Worm (Caenorhabditis elegans) whole organism, dauer: ENCODE results near the gene F46F2.3.

Experiments
- unc-62 ChIP-seq: sonication (generic microtip); optimal IDR thresholded peaks from 2 replicates; lab custom pipeline; 2017; ENCODE audit warnings: missing biosample characterization, missing genetic modification reagents, missing genetic modification characterization

Gene F46F2.3

DNA sequence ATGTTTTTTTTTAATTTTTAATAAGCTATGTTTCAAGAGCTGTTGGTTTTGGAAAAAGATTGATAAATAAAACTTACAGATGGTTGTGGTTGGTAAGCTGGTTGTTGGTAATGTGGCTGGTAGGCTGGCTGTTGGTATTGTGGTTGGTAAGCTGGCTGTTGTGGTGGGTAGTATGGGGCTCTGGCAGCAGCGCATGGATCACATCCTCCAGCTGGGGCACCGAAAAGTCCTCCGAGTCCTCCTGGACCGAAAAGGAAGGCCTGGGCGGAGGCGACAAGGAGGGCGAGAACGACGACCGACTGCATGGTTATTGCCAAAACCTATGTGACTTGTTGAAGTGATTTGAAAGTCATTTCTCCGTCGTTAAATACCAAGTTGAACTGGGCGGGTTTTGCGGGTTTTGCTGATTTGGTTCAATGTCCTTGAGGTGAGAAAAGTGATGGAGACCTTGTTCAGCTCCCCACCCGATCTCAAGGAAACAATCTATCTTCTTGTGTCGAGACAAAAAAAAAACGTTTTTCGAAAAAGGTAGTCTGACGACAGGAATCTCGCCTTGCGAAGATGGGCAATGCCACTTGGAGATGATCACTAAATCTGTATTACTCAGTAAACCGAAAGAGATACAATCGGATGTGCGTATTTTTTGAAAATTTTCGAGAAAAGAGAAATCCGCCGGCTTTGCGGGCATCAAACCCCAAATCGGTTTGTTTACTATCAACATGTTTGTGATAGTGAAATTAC, at the start of gene F46F2.3:
Gene F46F2.3, minus strand, starts transcription at position 341 of the 741 bp plus-strand sequence.
- no peak for TF ChIP-seq unc-62 (GFP tag; lab: Kevin White, UChicago)

DNA sequence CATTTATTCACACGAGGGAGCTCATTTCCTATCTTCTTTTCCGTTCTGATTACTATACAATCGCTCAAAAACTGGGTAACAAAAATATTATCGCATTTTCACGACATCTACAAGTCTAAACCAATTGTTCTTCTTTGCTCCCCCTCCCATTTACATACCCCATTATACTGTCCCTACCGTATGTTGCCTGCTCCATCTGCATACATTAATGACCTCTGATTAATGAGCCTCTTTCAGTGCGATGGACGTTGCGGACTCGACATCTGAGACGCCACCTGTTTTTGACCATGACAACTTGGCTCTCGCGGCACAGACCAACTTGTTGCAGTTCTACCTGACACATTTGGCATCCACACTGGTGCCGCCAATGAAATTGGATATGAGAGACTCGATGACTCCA, 49.1 kb upstream of the F46F2.3 start, which contains the start of gene nhr-91:
Gene nhr-91, plus strand, starts transcription at position 232 of the 400 bp plus-strand sequence.
- TF ChIP-seq unc-62 (GFP tag; lab: Kevin White, UChicago) = no peak

DNA sequence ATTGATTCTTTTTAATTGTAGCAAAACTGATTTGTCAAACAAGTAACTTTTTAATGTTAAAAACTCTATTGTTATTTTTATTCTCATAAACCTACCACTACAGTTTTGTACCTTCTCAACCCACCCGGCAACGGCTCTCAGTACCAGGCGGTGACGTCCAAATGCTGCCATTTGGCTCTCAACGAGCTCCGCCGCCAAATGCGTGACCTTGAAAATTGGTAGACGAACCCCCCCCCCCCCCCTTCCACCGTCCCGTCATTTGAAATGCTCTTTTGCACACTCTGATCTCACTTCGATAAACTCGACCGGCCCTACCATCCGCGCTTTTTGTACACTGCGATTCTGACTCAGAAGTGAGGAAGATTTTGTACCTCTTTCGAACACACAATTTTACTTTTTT, 48.6 kb upstream of the F46F2.3 start:
- TF ChIP-seq unc-62 (GFP tag; lab: Kevin White, UChicago) = no peak

DNA sequence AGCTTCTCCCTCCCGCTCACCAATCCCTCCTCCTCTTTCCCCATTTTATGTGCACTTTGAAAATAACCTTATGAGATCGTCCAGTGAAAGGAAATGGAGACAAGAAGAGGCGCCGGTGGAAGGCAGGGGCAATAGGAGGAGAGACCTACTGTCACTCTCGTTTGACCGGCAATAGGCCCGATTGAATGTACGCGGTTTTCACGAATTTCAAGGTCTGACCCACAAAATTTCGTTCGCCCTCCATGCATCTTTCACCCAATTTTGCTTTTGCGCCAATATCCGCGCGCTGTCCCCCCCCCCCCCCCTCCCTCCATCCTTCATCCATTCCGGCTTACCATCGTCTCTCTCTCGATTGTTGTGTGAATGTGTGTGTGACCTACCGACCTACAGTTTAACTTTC, 47.6 kb upstream of the F46F2.3 start:
- no peak for TF ChIP-seq unc-62 (GFP tag; lab: Kevin White, UChicago)

DNA sequence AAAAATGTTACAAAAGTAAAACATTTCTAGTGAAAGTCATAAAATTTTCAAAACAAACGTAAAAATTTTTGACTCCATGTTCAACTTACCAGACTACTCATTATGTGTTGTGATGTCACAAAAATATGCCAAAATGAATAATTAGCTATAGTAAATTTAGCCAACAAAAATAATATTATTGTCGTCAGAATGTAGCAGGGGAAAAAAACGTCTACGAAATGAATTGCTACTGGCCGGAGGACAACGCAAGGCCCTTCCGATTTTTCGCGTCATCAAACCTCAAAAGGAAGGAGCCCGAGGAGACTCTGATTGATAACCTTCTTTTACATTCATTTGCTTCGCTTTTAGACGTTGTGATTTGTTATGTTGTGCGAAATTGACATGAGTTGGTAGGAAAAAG, 42.8 kb upstream of the F46F2.3 start, which contains the start of gene ser-2:
Gene ser-2, minus strand, starts transcription at position 101 of the 400 bp plus-strand sequence.
- TF ChIP-seq unc-62 (GFP tag; lab: Kevin White, UChicago) = no peak

DNA sequence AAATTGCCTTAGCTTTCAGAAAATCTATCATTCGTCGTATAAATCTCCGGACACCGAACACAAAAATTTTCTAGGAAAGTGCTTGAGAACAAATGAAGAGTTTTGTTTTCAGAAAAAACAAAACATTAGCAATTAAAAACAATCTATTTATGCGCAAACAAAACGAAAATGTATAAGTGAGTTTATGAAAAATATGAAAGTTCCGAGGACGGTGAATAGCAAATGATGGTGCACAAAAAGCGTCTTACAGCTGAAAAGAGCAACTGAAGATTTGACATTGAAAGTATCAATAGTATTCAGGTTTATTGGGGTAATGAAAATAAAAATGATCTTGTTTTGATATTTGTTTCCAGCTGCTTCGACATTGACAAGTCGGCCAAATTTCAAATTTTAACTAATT, 39.9 kb upstream of the F46F2.3 start:
- TF ChIP-seq unc-62 (GFP tag; lab: Kevin White, UChicago) = no peak

DNA sequence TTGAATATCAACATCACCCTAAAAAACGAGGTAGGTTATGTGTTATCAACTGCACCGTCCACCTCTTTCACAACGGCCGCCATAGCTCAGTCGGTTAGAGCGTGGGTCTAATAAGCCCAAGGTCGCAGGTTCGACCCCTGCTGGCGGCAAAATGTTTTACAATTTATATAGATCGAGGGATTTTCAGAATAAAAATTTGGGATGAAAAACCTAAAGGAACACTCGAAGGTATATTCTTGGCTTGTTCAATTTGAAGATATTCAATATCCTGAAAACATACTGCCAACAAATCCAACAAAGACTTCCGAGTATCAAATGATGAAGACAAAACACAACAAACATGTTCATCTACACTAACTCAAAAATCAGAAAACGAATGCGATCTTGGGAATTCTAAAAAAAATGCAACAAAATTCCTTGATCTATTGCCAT, 37.3 kb upstream of the F46F2.3 start:
- TF ChIP-seq unc-62 (GFP tag; lab: Kevin White, UChicago) = no peak

DNA sequence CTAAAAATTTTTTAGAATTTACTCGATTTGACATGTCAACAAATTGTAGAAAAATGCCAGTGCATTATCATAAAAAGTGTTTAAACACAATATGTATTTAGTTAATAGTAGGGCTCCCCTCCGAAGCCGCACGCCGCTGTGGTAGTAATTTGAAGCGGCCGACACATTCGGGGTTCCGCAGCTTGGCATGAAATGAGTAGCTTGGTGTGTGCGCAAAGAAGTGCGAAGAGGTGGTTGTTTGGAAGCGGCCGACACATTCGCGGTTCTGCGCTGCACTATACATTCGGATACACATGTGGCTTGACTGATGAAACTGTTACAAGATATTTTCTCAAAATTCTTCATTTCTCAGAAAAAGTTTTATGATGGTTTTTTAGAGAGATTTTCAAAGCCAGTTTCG, 25.5 kb upstream of the F46F2.3 start:
- TF ChIP-seq unc-62 (GFP tag; lab: Kevin White, UChicago) = no peak

DNA sequence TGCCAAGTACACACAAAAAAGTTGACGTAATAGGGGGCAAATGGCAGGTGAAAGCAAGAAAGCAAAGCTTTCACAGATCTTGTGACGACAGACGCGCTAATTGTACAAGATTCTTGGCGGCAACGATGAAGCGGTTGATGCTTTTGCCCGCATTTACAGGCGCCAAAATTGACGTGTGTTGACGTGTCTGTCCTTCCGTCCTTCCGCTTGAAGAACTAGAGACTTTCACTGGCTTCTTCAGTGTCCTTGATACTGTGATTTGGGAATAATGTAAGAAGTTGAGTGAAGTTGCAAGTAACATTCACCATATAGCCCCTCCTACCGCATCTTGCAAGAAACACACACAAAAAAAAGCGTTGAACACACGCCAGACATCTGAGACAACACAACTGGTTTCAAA, 23.7 kb upstream of the F46F2.3 start, which contains the start of gene jud-4:
Gene jud-4, plus strand, starts transcription at position 376 of the 400 bp plus-strand sequence.
- no peak for TF ChIP-seq unc-62 (GFP tag; lab: Kevin White, UChicago)

DNA sequence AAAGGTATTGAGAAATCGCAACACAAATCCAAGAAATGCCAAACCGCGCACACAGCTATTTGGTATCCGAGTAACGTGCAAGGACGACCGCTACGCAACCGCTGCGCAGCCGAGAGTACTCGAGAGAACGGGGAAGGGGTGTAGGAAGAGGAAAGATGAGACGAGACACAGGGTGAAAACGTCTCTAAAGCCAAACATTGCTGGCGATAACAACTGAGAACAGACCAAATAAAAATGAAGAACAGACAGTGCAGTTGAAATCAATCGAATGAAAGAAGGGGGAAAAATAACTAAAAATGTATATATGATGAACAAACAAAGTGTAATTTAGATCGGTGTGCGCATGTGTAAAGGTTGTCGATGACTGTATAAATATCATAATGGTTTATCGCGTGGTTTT, 21.2 kb upstream of the F46F2.3 start:
- TF ChIP-seq unc-62 (GFP tag; lab: Kevin White, UChicago) = no peak

DNA sequence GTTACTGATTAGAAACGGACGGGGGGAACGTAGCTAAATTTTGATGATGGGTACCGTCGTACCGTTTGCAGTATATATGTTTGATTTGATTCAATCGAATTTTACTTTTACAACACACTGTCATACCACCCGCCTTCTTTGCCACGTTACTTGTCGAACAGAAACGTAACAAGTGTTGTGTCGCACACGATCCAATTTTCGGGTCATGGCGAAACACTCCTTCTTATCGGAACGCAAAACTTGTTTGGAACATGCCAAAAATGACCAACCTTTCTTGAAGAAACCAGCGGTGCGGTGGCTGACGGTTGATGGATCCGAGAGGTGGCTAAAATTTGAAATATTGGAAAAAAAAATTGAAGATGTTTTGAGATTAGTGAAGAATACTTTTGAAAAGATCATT, 20.2 kb upstream of the F46F2.3 start:
- no peak for TF ChIP-seq unc-62 (GFP tag; lab: Kevin White, UChicago)

DNA sequence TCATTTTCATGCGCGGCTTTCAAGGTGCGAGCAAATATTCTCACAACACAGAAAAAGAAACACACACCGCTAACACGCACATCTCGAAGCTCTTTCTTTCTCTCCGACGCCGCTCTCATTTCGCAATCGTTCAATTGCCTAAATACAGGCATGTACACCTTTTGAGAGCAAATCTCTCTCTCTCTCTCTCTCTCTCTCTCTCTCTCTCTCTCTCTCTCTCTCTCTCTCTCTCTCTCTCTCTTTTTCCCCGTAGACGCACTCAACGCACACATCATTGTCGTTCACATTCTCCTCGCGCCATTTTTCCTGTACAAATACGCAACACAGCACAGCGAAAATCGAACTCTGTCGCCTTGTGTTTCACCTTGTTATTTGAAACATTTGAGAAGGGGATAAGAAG, 19.2 kb upstream of the F46F2.3 start:
- no peak for TF ChIP-seq unc-62 (GFP tag; lab: Kevin White, UChicago)

DNA sequence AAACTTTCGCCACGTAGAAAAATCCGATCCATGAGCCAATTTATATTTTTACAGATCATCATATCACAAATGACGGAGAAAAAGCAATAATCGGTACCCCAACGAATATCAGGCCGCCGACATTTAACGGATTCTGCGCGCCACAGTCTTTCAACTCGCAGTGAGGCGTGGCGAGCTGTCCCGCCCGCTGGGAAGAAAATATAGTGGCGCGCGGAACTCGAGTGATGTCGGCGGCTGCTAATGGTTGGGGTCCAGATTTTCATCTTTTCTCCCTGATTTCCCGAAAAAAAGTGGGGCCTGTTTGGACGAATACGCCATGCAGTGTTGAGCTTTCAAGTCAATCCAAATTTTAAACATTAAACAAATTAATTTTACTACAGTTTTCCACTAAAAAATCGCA, 18.5 kb upstream of the F46F2.3 start:
- TF ChIP-seq unc-62 (GFP tag; lab: Kevin White, UChicago) = no peak

DNA sequence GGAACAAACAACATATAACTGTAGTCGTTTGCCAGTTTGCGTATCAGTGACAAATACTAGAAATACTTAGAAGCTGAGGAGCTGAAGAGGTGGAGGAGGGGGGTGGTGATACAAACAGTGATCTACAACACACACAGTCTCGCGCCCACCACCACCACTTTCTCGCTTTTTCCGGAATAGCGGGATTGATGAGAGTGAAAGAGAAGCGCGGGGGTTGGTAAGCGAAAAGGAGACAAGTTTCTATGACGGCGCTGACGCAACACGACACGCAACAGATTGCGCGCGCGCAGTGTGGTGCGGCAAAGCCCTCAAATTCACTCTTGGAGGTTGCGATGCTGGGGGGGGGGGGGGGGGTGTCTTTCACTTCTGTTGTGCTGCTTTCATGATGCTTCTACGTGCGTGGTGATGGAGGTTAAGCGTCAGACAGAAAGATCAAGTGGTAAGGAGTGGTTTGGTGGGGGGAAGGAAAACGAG, 17.7 kb upstream of the F46F2.3 start, which contains the start of gene kin-20:
Gene kin-20, minus strand, starts transcription at position 51 of the 474 bp plus-strand sequence.
- no peak for TF ChIP-seq unc-62 (GFP tag; lab: Kevin White, UChicago)

DNA sequence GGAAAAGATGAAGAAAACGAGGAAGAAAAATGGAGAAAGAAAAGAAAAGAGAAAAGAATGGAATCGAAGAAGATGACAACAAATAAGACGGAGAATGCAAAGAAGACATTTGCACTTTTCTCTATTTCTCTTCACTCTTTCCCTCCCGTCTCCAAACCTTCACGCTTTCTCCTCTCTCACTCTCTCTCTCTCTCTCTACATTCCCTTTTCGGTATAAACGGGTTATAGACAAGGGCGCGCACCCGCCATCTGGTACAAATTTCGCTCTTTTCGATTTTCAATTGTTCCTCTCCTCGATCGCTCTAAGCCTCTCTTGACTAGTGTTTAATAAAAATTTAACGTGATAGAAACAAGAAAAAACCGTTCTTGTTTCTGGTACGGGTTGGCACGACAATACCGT, 16.7 kb upstream of the F46F2.3 start:
- TF ChIP-seq unc-62 (GFP tag; lab: Kevin White, UChicago) = no peak

DNA sequence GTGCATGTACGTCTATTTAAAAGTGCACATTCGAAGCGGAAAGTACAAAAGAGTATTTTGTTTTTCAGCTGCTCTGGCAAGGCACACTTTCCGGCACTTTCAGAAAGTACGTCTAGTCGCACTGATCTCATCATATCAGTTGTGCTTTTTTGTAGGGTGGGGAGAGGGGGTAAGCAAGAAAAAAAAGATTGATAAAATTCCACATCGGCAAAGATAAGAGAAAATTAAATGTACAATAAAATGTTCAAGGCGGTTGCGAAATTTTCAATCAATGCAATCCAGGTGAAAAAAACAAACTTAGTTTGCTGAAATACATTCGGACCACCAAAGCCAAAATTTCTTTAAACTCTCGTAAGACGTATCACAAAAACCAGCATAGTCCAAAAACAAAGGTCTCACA, 16.2 kb upstream of the F46F2.3 start:
- TF ChIP-seq unc-62 (GFP tag; lab: Kevin White, UChicago) = no peak
